Worm (Caenorhabditis elegans) whole organism, L2 larva: ENCODE measurements around the gene K02B2.6.

ENCODE experiments used
- C34F6.9 ChIP-seq: fragments of 150-350 bp; optimal IDR thresholded peaks from 2 replicates; lab custom pipeline; 2014; ENCODE audit warnings: missing biosample characterization, missing genetic modification characterization
- ZK546.5 ChIP-seq: sonication (generic microtip); optimal IDR thresholded peaks from 2 replicates; lab custom pipeline; 2017; ENCODE audit warnings: missing biosample characterization, missing genetic modification characterization
- alr-1 ChIP-seq: fragments of 150-350 bp; optimal IDR thresholded peaks from 2 replicates; lab custom pipeline; 2014; ENCODE audit warnings: missing biosample characterization, missing genetic modification characterization
- blmp-1 ChIP-seq: sonication (generic microtip); optimal IDR thresholded peaks from 2 replicates; lab custom pipeline; 2017; ENCODE audit warnings: missing genetic modification characterization, mild to moderate bottlenecking, missing compliant biosample characterization, antibody characterized with exemption, moderate library complexity; ENCODE audit not compliant: insufficient read depth
- ceh-16 ChIP-seq: fragments of 150-350 bp; optimal IDR thresholded peaks from 2 replicates; lab custom pipeline; 2014; ENCODE audit warnings: missing biosample characterization, missing genetic modification characterization
- ceh-82 ChIP-seq: fragments of 150-350 bp; optimal IDR thresholded peaks from 2 replicates; lab custom pipeline; 2014; ENCODE audit warnings: missing biosample characterization, missing genetic modification characterization
- crh-2 ChIP-seq: sonication (generic microtip); optimal IDR thresholded peaks from 2 replicates; lab custom pipeline; 2017; ENCODE audit warnings: missing biosample characterization, missing genetic modification characterization
- elt-1 ChIP-seq: fragments of 150-350 bp; optimal IDR thresholded peaks from 2 replicates; lab custom pipeline; 2014; ENCODE audit warnings: missing biosample characterization, missing genetic modification characterization
- fos-1 ChIP-seq: fragments of 150-350 bp; optimal IDR thresholded peaks from 2 replicates; lab custom pipeline; 2014; ENCODE audit warnings: missing biosample characterization, missing genetic modification characterization
- mbf-1 ChIP-seq: sonication (generic microtip); optimal IDR thresholded peaks from 2 replicates; lab custom pipeline; 2017; ENCODE audit warnings: missing biosample characterization, missing genetic modification characterization
- nhr-10 ChIP-seq: sonication (generic microtip); optimal IDR thresholded peaks from 2 replicates; lab custom pipeline; 2017; ENCODE audit warnings: missing biosample characterization, missing genetic modification characterization
- nhr-237 ChIP-seq: fragments of 150-350 bp; optimal IDR thresholded peaks from 2 replicates; lab custom pipeline; 2014; ENCODE audit warnings: missing biosample characterization, missing genetic modification characterization
- nhr-77 ChIP-seq: fragments of 150-350 bp; optimal IDR thresholded peaks from 2 replicates; lab custom pipeline; 2014; ENCODE audit warnings: missing biosample characterization, missing genetic modification characterization
- sem-4 ChIP-seq: fragments of 150-350 bp; optimal IDR thresholded peaks from 2 replicates; lab custom pipeline; 2014; ENCODE audit warnings: missing biosample characterization, missing genetic modification reagents, missing genetic modification characterization
- sma-3 ChIP-seq: sonication (generic microtip); optimal IDR thresholded peaks from 2 replicates; lab custom pipeline; 2016; ENCODE audit warnings: missing genetic modification reagents, missing genetic modification characterization, missing compliant biosample characterization
- sma-9 ChIP-seq, 2 experiments: fragments of 150-350 bp in 1 of 2; sonication (generic microtip) in 1 of 2; optimal IDR thresholded peaks; 2 replicates each; lab custom pipeline; 2014 to 2016; ENCODE audit warnings: missing genetic modification characterization in 2 of 2, mild to moderate bottlenecking in 1 of 2, missing biosample characterization in 1 of 2, missing compliant biosample characterization in 1 of 2, missing genetic modification reagents in 1 of 2, moderate library complexity in 1 of 2
- unc-39 ChIP-seq: fragments of 150-350 bp; optimal IDR thresholded peaks from 2 replicates; lab custom pipeline; 2014; ENCODE audit warnings: missing biosample characterization, missing genetic modification characterization
- zag-1 ChIP-seq: fragments of 150-350 bp; optimal IDR thresholded peaks from 2 replicates; lab custom pipeline; 2014; ENCODE audit warnings: missing biosample characterization, missing genetic modification characterization
- ztf-11 ChIP-seq: sonication (generic microtip); optimal IDR thresholded peaks from 2 replicates; lab custom pipeline; 2017; ENCODE audit warnings: missing biosample characterization, missing genetic modification characterization

K02B2.6 gene

DNA sequence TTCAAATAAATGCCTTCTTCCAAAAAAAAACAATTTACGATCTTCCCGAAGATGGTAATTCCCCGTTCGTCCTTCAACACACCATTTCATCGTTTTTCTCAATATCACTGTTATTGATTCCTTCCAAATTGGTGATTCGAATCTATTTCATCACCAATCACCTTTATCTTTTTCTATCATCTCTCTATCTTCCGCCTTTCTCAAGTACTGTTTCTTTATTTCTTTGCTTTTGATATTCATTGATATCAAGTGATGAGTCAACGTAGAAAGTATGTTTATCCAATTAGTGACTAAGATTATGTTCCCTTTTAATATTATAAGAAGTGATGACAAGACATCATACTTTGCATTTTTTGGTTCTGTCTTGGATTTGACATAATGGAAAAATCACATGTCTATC lies 37.8 kb downstream of the K02B2.6 start:
- no peak for TF ChIP-seq ceh-82 (tag; lab: Kevin White, UChicago)
- peak; percentile 36 for TF ChIP-seq sma-3
- TF ChIP-seq blmp-1: peak; percentile 10
- peak; percentile 59 for TF ChIP-seq fos-1
- TF ChIP-seq, all 48 proteins: peak for 3

ce11 chrIV:5923112-5923511 lies 39.0 kb downstream of the K02B2.6 start:
- TF ChIP-seq ztf-11 (tag; lab: Kevin White, UChicago): no peak
- TF ChIP-seq ceh-16: peak; percentile 62
- TF ChIP-seq sma-9 (GFP tag; optimal IDR thresholded peaks at IDR 0.05; lab: Kevin White, UChicago): no peak
- no peak for TF ChIP-seq sma-9 (tag; optimal IDR thresholded peaks at IDR 0.05; lab: Kevin White, UChicago)

DNA sequence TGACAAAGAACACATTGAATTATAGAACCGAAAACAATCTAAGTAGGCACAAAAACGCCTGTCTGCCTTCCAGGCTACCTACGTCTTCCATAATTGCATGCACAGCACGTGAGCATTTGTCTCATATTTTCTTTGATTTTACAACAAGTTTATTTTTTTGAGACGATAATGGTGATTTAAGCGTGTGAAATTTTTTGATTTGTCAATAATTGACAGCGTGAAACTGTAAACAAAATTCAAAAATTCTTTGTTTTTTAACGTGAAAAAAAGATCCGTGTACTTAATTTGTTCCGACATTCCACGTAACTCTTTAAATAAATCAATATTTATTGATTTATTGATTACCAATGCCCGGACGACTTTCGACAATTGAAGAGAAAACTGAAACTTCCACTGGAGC lies 45.0 kb downstream of the K02B2.6 start, which contains the start of gene dhhc-13:
dhhc-13 (plus strand) TSS at position 301 of the 400 bp plus-strand sequence.
- TF ChIP-seq unc-39 (no peak), elt-1 (tag; lab: Kevin White, UChicago) (no peak), sma-9 (GFP tag; optimal IDR thresholded peaks at IDR 0.05; lab: Kevin White, UChicago) (no peak), sma-9 (tag; optimal IDR thresholded peaks at IDR 0.05; lab: Kevin White, UChicago) (no peak), ZK546.5 (tag; lab: Kevin White, UChicago) (no peak), C34F6.9 (no peak), mbf-1 (tag; lab: Kevin White, UChicago) (no peak), sem-4 (tag; lab: Kevin White, UChicago) (no peak), nhr-77 (no peak), alr-1 (no peak), nhr-10 (tag; lab: Kevin White, UChicago) (no peak), nhr-237 (no peak)

ce11 chrIV:5915152-5915551 lies 46.9 kb downstream of the K02B2.6 start:
- TF ChIP-seq crh-2 (no peak), zag-1 (peak; percentile 26)
